Fruit fly (Drosophila melanogaster): ENCODE measurements around the gene Cp36.

The Cp36 gene

DNA sequence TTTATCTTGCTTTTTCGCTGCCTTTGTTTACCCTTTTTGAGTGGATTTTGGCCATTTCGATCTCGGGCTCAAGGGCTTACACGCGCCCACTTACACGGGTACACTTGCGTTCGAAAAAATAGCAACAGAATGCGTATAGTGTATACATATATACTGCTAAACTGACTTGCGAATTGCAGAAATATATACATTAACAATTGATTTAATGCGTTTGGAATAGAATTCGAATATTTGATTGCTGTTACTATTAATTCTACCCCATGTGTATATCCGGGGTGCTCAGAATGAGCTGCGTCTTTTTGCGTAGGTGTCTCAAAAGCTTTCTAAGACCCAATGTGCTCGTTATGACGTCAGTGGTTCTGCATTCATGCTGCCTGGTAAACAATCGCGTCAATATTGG is 14.4 kb downstream of the Cp36 start:
- TF ChIP-seq insv (optimal IDR thresholded peaks at IDR 0.05), result no peak
- no peak for TF ChIP-seq Sin3A (optimal IDR thresholded peaks at IDR 0.05)
- TF ChIP-seq ttk (optimal IDR thresholded peaks at IDR 0.05), result no peak
- no peak for TF ChIP-seq Myc (optimal IDR thresholded peaks at IDR 0.05)
- TF ChIP-seq h (optimal IDR thresholded peaks at IDR 0.05), result no peak
- no peak for TF ChIP-seq psq (optimal IDR thresholded peaks at IDR 0.05)

DNA sequence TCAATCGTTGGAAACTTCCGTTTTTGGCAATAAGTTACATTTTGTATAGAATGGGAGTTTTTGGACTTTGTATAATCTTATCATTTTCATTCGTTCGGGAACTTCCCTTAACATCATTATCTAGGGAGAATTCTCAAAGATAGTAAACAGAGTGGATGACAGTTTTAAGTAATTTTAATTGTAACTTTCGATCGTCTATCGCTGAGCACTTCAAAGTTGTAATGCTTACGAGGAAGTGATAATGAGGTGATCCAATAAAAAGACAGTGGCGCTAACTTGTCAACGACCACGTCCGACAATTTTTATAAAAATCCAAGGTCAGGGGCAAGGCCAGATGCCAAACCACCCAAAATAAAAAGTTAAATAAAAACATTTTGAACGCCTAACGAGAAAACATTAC is 17.2 kb downstream of the Cp36 start:
- TF ChIP-seq psq (optimal IDR thresholded peaks at IDR 0.05) (no peak), Myc (optimal IDR thresholded peaks at IDR 0.05) (no peak), h (optimal IDR thresholded peaks at IDR 0.05) (no peak), ttk (optimal IDR thresholded peaks at IDR 0.05) (no peak), insv (optimal IDR thresholded peaks at IDR 0.05) (no peak), Sin3A (optimal IDR thresholded peaks at IDR 0.05) (no peak)

DNA sequence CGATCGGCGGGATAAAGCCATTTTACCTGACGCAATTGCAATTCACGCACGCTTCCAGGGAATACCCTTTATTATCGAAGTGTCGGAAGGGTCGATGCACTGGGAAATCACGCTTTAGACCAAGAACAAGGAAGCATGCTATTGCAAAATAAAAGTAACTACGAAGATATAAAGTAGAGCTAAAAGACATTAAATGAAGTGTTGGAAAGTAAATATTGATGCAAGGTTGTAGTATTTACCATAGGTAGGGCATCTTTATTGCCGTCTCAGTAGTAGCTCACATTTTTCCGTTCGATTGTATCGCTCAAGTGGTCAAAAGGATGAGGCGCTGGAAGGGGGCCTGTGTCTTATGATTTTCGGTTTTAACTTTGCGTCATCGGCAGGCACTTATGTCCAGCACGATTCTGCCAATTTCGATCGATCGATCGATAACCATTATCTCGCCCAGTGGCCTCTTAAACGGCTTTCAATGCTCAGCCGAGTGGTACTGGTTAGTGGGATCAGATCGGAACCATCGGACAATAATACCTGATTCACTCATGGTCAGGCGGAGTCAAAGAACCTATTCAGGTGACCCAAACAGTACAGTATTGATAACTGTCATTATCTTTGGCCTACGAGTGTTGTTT is 18.6 kb downstream of the Cp36 start:
- no peak for TF ChIP-seq ttk (optimal IDR thresholded peaks at IDR 0.05)
- no peak for TF ChIP-seq insv (optimal IDR thresholded peaks at IDR 0.05)
- no peak for TF ChIP-seq h (optimal IDR thresholded peaks at IDR 0.05)
- TF ChIP-seq Sin3A (optimal IDR thresholded peaks at IDR 0.05), result no peak
- TF ChIP-seq Myc (optimal IDR thresholded peaks at IDR 0.05), result no peak
- no peak for TF ChIP-seq psq (optimal IDR thresholded peaks at IDR 0.05)

DNA sequence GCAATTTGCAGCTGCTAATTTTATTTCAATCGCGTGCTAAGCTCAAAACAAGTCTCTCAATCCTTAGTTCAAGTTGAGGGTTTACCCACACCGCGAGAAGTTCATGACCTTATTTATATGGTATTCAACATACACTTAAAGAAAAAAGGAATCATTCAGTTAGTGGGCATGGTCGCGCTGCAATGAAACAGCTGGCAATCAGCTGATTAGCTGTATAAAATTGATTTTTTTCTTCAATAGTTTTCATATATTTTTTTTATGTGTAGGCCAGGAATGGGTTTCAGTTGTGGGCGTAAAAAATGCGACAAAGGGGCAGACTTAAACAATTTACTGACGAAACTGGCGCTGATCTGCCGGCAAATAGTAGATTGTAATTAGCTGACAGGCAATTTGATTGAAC is 20.0 kb downstream of the Cp36 start:
- TF ChIP-seq h (optimal IDR thresholded peaks at IDR 0.05) (no peak), psq (optimal IDR thresholded peaks at IDR 0.05) (no peak), ttk (optimal IDR thresholded peaks at IDR 0.05) (no peak), Sin3A (optimal IDR thresholded peaks at IDR 0.05) (no peak), insv (optimal IDR thresholded peaks at IDR 0.05) (no peak), Myc (optimal IDR thresholded peaks at IDR 0.05) (no peak)

DNA sequence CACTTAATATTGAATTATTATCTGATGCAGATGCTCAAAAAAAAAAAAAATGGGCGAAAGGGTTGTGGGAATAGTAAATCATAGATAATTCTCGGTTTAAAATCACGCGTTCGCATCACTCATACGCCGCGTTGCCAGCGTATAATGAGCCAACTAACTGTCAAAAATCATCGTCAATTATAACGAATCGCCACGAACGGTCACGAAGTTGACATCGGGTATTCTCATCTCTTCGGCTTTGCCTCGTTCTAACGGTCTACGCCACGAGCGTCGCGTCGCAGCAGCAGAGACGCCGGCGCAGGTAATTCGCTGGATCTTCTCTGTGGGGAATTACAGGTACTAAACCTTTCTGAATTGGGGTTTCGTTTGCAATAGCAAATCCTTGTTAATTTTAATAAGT is 22.3 kb downstream of the Cp36 start:
- TF ChIP-seq Sin3A (optimal IDR thresholded peaks at IDR 0.05), result no peak
- no peak for TF ChIP-seq h (optimal IDR thresholded peaks at IDR 0.05)
- no peak for TF ChIP-seq ttk (optimal IDR thresholded peaks at IDR 0.05)

DNA sequence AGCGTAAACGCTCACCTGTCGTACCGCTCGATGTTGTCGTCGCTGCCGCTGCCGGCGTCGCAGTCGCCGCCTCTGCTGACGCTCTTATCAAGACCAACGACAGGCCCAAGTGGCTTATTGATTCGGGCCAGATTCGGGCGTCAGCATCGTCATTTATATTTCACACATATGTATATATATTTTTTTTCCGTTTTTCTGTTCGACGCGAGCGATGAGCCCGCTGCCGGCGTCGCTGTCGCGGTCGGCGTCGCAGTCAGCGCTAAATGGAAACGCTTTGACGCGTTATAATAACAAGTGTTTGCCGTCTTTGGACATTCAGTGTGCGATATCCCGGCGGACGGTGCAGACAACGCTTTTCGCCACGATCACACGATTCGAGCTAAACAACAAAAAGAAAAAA is 22.9 kb downstream of the Cp36 start:
- TF ChIP-seq insv (optimal IDR thresholded peaks at IDR 0.05), result no peak
- TF ChIP-seq Sin3A (optimal IDR thresholded peaks at IDR 0.05), result no peak
- TF ChIP-seq Myc (optimal IDR thresholded peaks at IDR 0.05), result no peak
- TF ChIP-seq ttk (optimal IDR thresholded peaks at IDR 0.05), result no peak
- TF ChIP-seq psq (optimal IDR thresholded peaks at IDR 0.05), result no peak
- no peak for TF ChIP-seq h (optimal IDR thresholded peaks at IDR 0.05)

DNA sequence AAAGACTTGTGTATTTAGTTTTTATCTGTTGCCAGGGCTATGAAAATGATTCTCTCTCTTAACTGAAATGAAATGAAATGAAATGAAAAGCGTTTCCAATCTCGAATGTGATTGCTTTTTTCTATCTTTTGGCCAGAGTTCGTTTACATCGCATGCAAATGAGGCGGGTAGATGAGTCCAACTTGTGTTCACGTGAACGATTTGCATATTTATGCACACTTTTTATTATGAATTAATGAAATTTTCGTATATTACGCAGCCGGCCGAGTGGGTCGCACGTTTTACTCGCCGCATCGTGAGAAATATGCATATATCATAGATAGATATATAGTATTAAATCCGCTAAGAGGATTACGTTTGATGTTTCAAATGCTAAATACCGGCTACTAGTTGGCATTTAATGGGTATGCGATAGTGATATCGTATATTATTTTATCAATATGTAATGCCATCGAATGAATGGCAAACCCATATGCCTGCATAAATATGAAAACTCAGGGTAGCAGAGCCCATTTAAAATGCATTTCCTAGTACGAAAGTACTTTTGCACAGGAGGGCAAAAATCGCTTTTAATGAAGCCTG is 26.0 kb downstream of the Cp36 start:
- no peak for TF ChIP-seq Sin3A (optimal IDR thresholded peaks at IDR 0.05)
- no peak for TF ChIP-seq insv (optimal IDR thresholded peaks at IDR 0.05)
- no peak for TF ChIP-seq psq (optimal IDR thresholded peaks at IDR 0.05)
- no peak for TF ChIP-seq ttk (optimal IDR thresholded peaks at IDR 0.05)
- no peak for TF ChIP-seq h (optimal IDR thresholded peaks at IDR 0.05)
- TF ChIP-seq Myc (optimal IDR thresholded peaks at IDR 0.05), result no peak

DNA sequence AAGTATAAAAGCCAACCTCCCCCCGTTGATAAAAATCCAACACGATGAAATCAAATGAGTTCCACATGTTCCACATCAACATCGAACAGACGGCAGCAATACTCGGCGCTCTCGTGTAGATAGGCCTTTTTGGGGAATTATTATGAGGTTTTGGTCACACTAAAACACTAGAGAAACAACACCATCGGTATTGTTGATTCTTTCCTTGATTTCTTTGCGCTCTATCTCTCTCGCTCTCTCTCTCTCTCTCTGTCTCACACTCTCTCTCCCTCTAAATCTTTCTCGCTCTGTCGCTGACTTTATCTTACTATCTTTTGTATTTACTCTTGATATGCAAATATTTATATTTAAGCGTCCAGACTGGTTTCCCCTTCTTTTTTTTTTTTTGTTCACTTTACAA is 31.6 kb downstream of the Cp36 start:
- TF ChIP-seq Myc (optimal IDR thresholded peaks at IDR 0.05), result no peak
- no peak for TF ChIP-seq ttk (optimal IDR thresholded peaks at IDR 0.05)
- TF ChIP-seq h (optimal IDR thresholded peaks at IDR 0.05), result no peak
- no peak for TF ChIP-seq insv (optimal IDR thresholded peaks at IDR 0.05)
- TF ChIP-seq psq (optimal IDR thresholded peaks at IDR 0.05), result no peak
- TF ChIP-seq Sin3A (optimal IDR thresholded peaks at IDR 0.05), result no peak

DNA sequence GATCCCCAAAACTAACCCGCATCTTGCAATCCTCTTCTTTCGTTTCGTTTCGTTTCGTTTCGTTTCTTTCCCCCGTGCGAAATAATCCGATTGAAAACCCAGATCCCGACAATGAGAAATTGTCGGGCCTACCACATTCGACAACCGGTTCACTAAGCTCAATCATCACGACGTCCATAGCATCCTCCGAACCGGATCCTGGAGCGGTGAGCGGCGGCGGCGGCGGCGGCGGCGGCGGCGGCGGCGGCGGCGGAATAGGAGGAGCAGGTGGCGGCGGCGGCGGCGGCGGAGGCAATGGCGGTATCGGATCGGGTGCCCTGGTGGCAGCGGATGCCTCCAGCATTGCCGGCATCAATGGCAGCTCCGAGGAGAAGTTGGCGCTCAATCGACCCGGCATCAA is 33.1 kb downstream of the Cp36 start:
- TF ChIP-seq Sin3A (optimal IDR thresholded peaks at IDR 0.05) (no peak), psq (optimal IDR thresholded peaks at IDR 0.05) (no peak), insv (optimal IDR thresholded peaks at IDR 0.05) (no peak), ttk (optimal IDR thresholded peaks at IDR 0.05) (no peak), Myc (optimal IDR thresholded peaks at IDR 0.05) (no peak), h (optimal IDR thresholded peaks at IDR 0.05) (no peak)

DNA sequence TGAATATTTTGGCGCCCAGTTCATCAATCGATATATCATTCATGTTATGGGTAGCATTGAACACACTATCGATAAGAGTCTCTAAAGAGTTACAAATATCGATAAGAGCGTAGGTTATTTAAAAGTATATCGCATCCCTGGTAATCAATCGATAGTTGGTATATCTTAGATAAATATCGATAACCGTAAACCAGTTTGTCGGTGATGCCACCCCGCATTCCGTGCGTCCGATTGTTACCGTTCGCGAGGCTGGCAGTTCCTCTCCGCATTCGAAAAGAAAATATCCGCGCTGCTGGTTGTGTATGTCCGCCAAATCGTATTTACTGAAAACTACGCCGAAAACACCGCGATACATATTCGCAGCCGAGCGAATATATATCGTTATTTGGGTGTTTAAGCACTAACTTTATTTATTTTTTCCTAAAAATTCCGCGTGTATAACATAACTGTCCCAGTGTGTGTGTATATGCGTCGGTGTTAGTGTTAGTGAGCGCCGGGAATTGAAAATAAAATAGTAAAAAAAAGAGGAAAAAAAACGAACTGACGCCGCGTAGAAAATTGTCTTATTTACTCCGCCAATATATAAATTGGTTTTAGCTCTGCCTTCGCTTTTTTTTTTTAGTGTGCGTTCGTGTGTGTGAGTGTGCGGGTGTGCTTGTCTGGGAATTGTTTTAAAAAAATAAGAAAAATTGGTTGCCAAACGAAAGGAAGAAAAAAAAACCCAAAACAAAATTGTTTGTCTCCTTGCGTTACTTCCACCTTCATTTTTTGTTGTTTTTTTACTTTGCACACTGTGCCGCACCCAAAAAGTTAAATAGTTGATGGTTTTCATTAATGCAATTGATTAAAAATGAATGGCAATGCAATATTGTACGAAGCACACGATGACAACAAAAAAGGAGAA is 38.3 kb downstream of the Cp36 start, which contains the start of gene Nrg:
TSS of gene Nrg (plus strand) at position 253 of the 904 bp plus-strand sequence.
- TF ChIP-seq insv (optimal IDR thresholded peaks at IDR 0.05), result no peak
- TF ChIP-seq psq (optimal IDR thresholded peaks at IDR 0.05), result no peak
- no peak for TF ChIP-seq ttk (optimal IDR thresholded peaks at IDR 0.05)
- no peak for TF ChIP-seq h (optimal IDR thresholded peaks at IDR 0.05)
- no peak for TF ChIP-seq Myc (optimal IDR thresholded peaks at IDR 0.05)
- TF ChIP-seq Sin3A (optimal IDR thresholded peaks at IDR 0.05), result no peak

DNA sequence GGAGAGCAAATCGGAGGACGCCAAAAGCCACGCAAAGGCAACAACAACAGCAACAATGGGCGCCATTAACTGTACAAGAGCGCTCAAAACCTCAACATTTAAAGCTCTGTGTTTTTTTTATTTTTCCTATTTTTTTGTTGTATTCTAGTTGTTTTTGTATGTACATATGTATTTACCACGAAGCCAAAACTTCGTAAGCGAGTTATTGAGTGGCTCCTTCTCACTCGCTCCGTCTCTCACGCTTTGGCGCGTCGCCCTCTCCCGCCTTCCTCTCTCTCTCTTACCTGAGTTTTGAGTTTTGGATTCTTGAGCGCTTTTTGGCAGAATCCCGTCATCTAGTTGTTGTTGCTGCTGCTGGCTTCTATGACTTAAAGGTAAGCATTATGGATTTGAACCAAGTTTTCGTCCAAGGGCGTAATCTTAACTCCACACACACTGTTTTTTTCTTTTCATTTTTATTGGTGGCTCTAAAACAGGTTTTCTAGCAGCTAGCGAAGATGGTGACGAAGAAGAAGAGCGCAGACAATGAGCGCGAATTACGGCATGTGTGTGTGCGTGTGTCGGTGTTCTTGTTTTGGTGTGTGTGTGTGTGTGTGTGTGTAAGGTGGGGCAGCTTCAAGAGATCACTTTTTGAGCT is 39.0 kb downstream of the Cp36 start:
- TF ChIP-seq ttk (optimal IDR thresholded peaks at IDR 0.05) (no peak), insv (optimal IDR thresholded peaks at IDR 0.05) (no peak), Sin3A (optimal IDR thresholded peaks at IDR 0.05) (no peak), psq (optimal IDR thresholded peaks at IDR 0.05) (no peak), Myc (optimal IDR thresholded peaks at IDR 0.05) (no peak), h (optimal IDR thresholded peaks at IDR 0.05) (no peak)

DNA sequence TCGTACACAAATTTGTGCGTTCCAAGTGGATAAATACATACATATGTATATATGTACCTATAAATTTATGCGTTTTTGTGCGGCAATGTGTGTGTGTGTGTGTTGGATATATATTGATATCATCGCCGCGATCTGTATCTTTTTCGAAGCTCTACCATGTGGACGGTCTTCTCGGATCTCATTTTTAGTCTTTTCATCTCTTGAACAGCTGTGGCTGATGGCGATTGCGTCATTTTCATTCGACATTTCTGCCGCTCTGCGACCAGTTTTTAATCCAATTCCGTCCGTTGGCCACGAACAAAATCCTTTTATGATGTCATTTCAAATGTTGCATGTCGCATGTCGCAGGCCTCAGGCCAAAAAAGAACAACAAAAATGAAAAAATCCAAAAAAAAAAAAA is 41.4 kb downstream of the Cp36 start:
- TF ChIP-seq ttk (optimal IDR thresholded peaks at IDR 0.05) (no peak), insv (optimal IDR thresholded peaks at IDR 0.05) (no peak), psq (optimal IDR thresholded peaks at IDR 0.05) (no peak), Sin3A (optimal IDR thresholded peaks at IDR 0.05) (no peak), Myc (optimal IDR thresholded peaks at IDR 0.05) (no peak), h (optimal IDR thresholded peaks at IDR 0.05) (no peak)

Measured in Kc167 (cell line).